Worm (Caenorhabditis elegans) whole organism, young adult: ENCODE measurements around the gene vab-7.

Experiments used
- Y67H2A.10 ChIP-seq: fragments of 200-800 bp; sonication (Bioruptor generic); conservative IDR thresholded peaks from 2 replicates; pipeline ENCODE4 v1.3.6; 2022; ENCODE audit warnings: missing genetic modification reagents, missing genetic modification characterization, missing compliant biosample characterization
- Y79H2A.3 ChIP-seq: fragments of 200-800 bp; sonication (Bioruptor generic); conservative IDR thresholded peaks from 2 replicates; pipeline ENCODE4 v1.3.6; 2022; ENCODE audit warnings: missing genetic modification reagents, missing genetic modification characterization, missing compliant biosample characterization
- attf-3 ChIP-seq: fragments of 200-800 bp; sonication (Bioruptor generic); conservative IDR thresholded peaks from 2 replicates; pipeline ENCODE4 v1.3.6; 2022; ENCODE audit warnings: missing genetic modification reagents, missing genetic modification characterization, missing compliant biosample characterization
- bed-2 ChIP-seq: fragments of 200-800 bp; sonication (Bioruptor generic); IDR thresholded peaks from 2 replicates; pipeline ENCODE4 v1.3.6; 2022; ENCODE audit warnings: missing genetic modification reagents, missing genetic modification characterization, missing compliant biosample characterization
- dpl-1 ChIP-seq: fragments of 150-350 bp; optimal IDR thresholded peaks from 2 replicates; lab custom pipeline; 2014; ENCODE audit warnings: missing biosample characterization, missing genetic modification reagents, missing genetic modification characterization
- efl-1 ChIP-seq: fragments of 150-350 bp; optimal IDR thresholded peaks from 2 replicates; lab custom pipeline; 2014; ENCODE audit warnings: missing biosample characterization, missing genetic modification reagents, missing genetic modification characterization
- mel-28 ChIP-seq: sonication (generic microtip); optimal IDR thresholded peaks from 2 replicates; lab custom pipeline; 2016; ENCODE audit warnings: borderline replicate concordance, mild to moderate bottlenecking, missing genetic modification characterization, missing compliant biosample characterization
- pha-4 ChIP-seq: fragments of 150-350 bp; sonication (generic microtip); optimal IDR thresholded peaks from 2 replicates; lab custom pipeline; 2014; ENCODE audit warnings: missing biosample characterization, missing genetic modification reagents, missing genetic modification characterization
- ztf-25 ChIP-seq: fragments of 200-800 bp; sonication (Bioruptor generic); IDR thresholded peaks from 2 replicates; pipeline ENCODE4 v1.3.6; 2022; ENCODE audit warnings: missing genetic modification reagents, missing genetic modification characterization, missing compliant biosample characterization
- ztf-6 ChIP-seq: fragments of 200-800 bp; sonication (Bioruptor generic); IDR thresholded peaks from 2 replicates; pipeline ENCODE4 v1.3.6; 2022; ENCODE audit warnings: missing genetic modification reagents, missing genetic modification characterization, missing compliant biosample characterization

ce11 chrIII:10957236-10957635, 37.1 kb downstream of the vab-7 start:
- TF ChIP-seq bed-2 (GFP tag; lab: Robert Waterston, UW) = no peak
- TF ChIP-seq ztf-25 (GFP tag; lab: Robert Waterston, UW) = no peak
- no peak for TF ChIP-seq ztf-6 (GFP tag; lab: Robert Waterston, UW)
- TF ChIP-seq Y67H2A.10 (GFP tag; lab: Robert Waterston, UW) = no peak
- no peak for TF ChIP-seq Y79H2A.3
- TF ChIP-seq attf-3 (GFP tag; lab: Robert Waterston, UW) = no peak
- no peak for TF ChIP-seq mel-28 (tag; lab: Kevin White, UChicago)
- no peak for TF ChIP-seq pha-4 (tag; lab: Kevin White, UChicago)
- no peak for TF ChIP-seq efl-1 (GFP tag; lab: Kevin White, UChicago)
- TF ChIP-seq dpl-1 (GFP tag; lab: Kevin White, UChicago) = no peak
